Worm (Caenorhabditis elegans): Measurements from ENCODE around the gene sorf-2.
A peak's percentile ranks its signal among the peaks of the same experiment; 100 is the strongest.

The sorf-2 gene

DNA sequence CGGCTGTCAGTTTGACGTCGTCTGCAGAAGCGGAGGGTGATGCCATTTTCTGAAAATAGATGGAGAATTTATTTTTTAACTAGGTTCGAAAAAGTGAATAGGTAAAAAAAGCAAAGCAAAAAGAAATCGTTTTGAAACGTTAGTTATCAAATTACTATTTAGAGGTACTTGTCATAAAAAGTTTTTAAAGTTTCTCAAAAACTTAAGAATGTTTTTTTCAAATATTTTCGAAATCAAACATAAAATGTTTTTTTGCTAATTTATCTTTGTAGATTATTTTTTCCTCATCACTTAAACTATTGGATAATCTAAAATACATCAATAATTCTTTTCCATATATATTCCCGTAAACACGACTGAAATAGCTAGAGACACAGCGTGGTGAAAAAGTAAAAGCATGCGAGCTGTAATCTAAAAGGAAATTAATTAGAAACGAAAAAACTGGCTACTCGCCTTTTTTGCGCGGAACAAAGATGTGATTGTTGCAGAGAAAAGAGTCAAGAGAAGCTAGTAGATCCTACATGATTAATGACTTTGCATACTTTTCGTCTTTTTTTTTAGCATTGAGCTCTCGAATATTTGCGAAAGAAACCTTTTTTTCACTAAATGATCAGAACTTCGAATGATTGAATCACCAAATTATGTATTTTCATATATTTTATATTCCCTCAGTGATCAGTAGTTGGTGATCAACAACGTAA, 45.0 kb downstream of the sorf-2 start, which contains the start of gene szy-2:
Gene szy-2 (minus strand): TSS at position 51 of the 701 bp plus-strand sequence.
- TF ChIP-seq mec-3 (tag; optimal IDR thresholded peaks at IDR 0.05; ENCODE audit: borderline replicate concordance) (no peak), syd-9 (tag; optimal IDR thresholded peaks at IDR 0.05) (no peak), dve-1 (tag; optimal IDR thresholded peaks at IDR 0.05) (no peak), fax-1 (tag; optimal IDR thresholded peaks at IDR 0.05) (no peak), sox-4 (tag; optimal IDR thresholded peaks at IDR 0.05) (no peak), pax-1 (tag; optimal IDR thresholded peaks at IDR 0.05) (no peak), gmeb-2 (tag; optimal IDR thresholded peaks at IDR 0.05) (no peak), C38D4.7 (GFP tag; optimal IDR thresholded peaks at IDR 0.05) (no peak)

DNA sequence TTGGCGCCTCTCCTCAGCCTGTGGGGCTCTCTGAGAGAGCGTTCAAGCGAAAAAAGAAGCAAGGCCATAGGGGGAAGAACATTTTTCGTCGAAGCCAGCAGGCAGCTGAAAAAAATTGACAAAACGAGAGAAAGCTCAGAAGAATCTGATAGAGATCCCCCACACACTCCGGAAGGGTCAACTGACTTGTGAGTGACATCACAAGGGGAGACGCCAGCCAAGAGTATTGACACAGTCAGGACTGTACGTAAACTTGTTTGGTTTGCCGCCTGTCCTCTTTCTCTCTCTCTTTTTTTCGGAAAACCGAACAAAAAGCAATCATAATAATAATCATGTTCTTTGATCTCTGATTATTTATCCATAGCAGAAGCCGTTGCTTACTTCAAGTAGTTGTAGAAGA, 46.5 kb downstream of the sorf-2 start:
- TF ChIP-seq ceh-31 (tag; optimal IDR thresholded peaks at IDR 0.05) (peak; percentile 20), unc-42 (tag; optimal IDR thresholded peaks at IDR 0.05) (peak; percentile 33), tbx-7 (tag; optimal IDR thresholded peaks at IDR 0.05) (no peak), zip-5 (tag; optimal IDR thresholded peaks at IDR 0.05) (no peak)

DNA sequence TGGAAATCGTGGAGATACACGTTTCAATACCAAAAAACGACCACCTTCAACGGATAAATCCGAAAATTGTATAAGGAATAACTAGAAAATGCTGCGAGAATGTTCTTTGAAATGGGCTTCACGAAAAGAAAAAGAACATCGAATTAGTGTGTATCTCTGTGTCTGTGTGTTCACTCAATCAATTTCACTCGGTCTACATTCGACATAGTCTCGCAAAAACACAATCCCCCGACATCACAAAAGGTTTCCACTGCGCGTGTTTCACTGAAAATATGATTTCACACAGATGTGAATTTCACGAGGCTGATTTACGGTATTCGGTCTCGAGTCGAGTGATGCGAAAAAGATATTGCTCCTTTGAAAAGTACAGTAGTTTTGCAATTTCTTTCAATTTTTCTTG, 47.3 kb downstream of the sorf-2 start:
- no peak for TF ChIP-seq fkh-10 (GFP tag; optimal IDR thresholded peaks at IDR 0.05)
- TF ChIP-seq elt-4 (tag; optimal IDR thresholded peaks at IDR 0.05), result no peak
- TF ChIP-seq pha-4 (tag; optimal IDR thresholded peaks at IDR 0.05), result no peak
- TF ChIP-seq ceh-24 (tag; optimal IDR thresholded peaks at IDR 0.05), result no peak
- TF ChIP-seq ets-4 (tag; optimal IDR thresholded peaks at IDR 0.05), result no peak
- TF ChIP-seq pha-2 (tag; optimal IDR thresholded peaks at IDR 0.05), result no peak
- TF ChIP-seq dve-1 (tag; optimal IDR thresholded peaks at IDR 0.05), result no peak
- TF ChIP-seq ceh-31 (tag; optimal IDR thresholded peaks at IDR 0.05), result no peak
- no peak for TF ChIP-seq hlh-6 (tag; optimal IDR thresholded peaks at IDR 0.05)
- no peak for TF ChIP-seq K02D7.2 (tag; optimal IDR thresholded peaks at IDR 0.05)
- TF ChIP-seq madf-2 (tag; optimal IDR thresholded peaks at IDR 0.05), result no peak
- no peak for TF ChIP-seq pag-3 (tag; optimal IDR thresholded peaks at IDR 0.05; ENCODE audit: borderline replicate concordance)
- TF ChIP-seq sox-4 (tag; optimal IDR thresholded peaks at IDR 0.05), result no peak
- no peak for TF ChIP-seq T23F11.4 (GFP tag; optimal IDR thresholded peaks at IDR 0.05)
- no peak for TF ChIP-seq tbx-2 (tag; optimal IDR thresholded peaks at IDR 0.05)
- no peak for TF ChIP-seq fkh-6 (tag; optimal IDR thresholded peaks at IDR 0.05)
- TF ChIP-seq ceh-18 (tag; optimal IDR thresholded peaks at IDR 0.05), result no peak
- TF ChIP-seq ttx-3 (tag; optimal IDR thresholded peaks at IDR 0.05), result no peak

- TF ChIP-seq nhr-232 (tag; optimal IDR thresholded peaks at IDR 0.05), result no peak
- TF ChIP-seq nhr-11 (tag; optimal IDR thresholded peaks at IDR 0.05), result no peak
Measured at ce11 chrIII:5375001-5375532, 48.6 kb downstream of the sorf-2 start.

DNA sequence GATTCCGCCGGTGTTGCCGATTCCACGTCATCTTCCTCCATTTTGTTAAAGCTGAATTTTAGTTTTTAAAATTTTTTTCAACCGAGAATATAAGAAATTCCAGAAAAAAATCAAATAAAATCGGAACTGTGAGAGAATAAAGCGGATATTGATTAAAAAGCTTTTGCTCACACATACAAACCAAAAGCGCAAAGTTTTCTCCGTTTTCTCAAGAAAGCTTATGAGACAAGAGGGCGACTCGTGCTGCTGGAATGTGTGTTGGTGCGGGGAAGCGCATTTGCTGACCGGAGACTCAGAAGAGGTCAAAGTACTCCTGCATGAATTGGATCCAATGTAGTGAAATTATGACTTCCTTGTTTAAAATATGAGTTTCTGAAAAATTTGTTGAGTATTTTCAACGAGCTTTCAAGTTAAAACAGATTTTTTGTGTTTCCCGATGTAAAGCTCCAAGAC, 53.5 kb downstream of the sorf-2 start, which contains the start of gene paqr-2:
Gene paqr-2 (minus strand): TSS at position 51 of the 453 bp plus-strand sequence.
- peak; percentile 2 for TF ChIP-seq nfya-1 (tag; optimal IDR thresholded peaks at IDR 0.05)
- no peak for TF ChIP-seq npax-4 (tag; optimal IDR thresholded peaks at IDR 0.05)
- no peak for TF ChIP-seq pha-2 (tag; optimal IDR thresholded peaks at IDR 0.05)

DNA sequence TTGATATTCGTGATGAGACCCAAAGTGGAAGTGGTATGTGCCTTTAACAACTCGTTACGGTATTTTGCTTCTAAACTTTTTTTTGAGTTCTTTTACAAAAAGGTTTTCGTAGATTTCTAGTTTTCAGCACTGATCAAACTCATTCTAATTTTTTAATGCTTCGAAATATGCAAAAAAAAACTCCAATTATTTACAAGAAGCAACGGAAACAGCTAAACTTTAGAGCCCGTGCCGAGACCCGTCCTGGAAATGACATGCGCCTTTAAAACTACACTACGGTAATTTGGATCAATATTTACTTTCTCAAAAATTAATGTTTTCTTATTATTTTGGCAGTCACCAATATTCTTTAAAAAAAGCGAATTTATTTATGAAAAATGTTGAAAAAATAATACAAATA, 54.1 kb downstream of the sorf-2 start:
- TF ChIP-seq ets-4 (tag; optimal IDR thresholded peaks at IDR 0.05) (no peak), che-1 (tag; optimal IDR thresholded peaks at IDR 0.05) (no peak), eyg-1 (tag; optimal IDR thresholded peaks at IDR 0.05) (no peak), elt-2 (tag; optimal IDR thresholded peaks at IDR 0.05) (no peak), lim-6 (tag; optimal IDR thresholded peaks at IDR 0.05) (no peak), pag-3 (tag; optimal IDR thresholded peaks at IDR 0.05; ENCODE audit: borderline replicate concordance) (no peak), syd-9 (tag; optimal IDR thresholded peaks at IDR 0.05) (no peak), mec-3 (tag; optimal IDR thresholded peaks at IDR 0.05; ENCODE audit: borderline replicate concordance) (no peak), npax-4 (tag; optimal IDR thresholded peaks at IDR 0.05) (no peak), ceh-24 (tag; optimal IDR thresholded peaks at IDR 0.05) (no peak)
